Fruit fly (Drosophila melanogaster) S2 (cell line): ENCODE results near the gene Wdfy2.

Source experiments
- CG8478 ChIP-seq: fragments of >200 bp; optimal IDR thresholded peaks from 2 replicates; lab custom pipeline; 2018
- CTCF ChIP-seq, 2 experiments: fragments of >200 bp; optimal IDR thresholded peaks; 2 replicates each; lab custom pipeline; 2018

dm6 chr2L:10386824-10387223, 36.3 kb upstream of the Wdfy2 start:
- no peak for TF ChIP-seq CG8478 (lab: Kevin White, UChicago)
- no peak for TF ChIP-seq CTCF (optimal IDR thresholded peaks at IDR 0.05; lab: Kevin White, UChicago)
